Fruit fly (Drosophila melanogaster) whole organism, embryonic: ENCODE results near the gene stac.

Source experiments
- CG10267 ChIP-seq: fragments of 200-800 bp; sonication (Bioruptor generic); optimal IDR thresholded peaks from 2 replicates; lab custom pipeline; 2018; ENCODE audit warnings: missing biosample characterization, mild to moderate bottlenecking, missing genetic modification characterization, moderate library complexity
- CG10431 ChIP-seq: fragments of 200-800 bp; sonication (Bioruptor generic); optimal IDR thresholded peaks from 3 replicates; lab custom pipeline; 2018; ENCODE audit warnings: missing biosample characterization, mild to moderate bottlenecking, missing genetic modification characterization
- CG15011 ChIP-seq: fragments of 200-800 bp; sonication (Bioruptor generic); optimal IDR thresholded peaks from 3 replicates; lab custom pipeline; 2018; ENCODE audit warnings: missing biosample characterization, mild to moderate bottlenecking, missing genetic modification characterization
- CG15601 ChIP-seq: fragments of 200-800 bp; sonication (Bioruptor generic); optimal IDR thresholded peaks from 3 replicates; lab custom pipeline; 2019; ENCODE audit warnings: missing biosample characterization, mild to moderate bottlenecking, missing genetic modification characterization, moderate library complexity
- CG17186 ChIP-seq: fragments of 200-800 bp; sonication (Bioruptor generic); optimal IDR thresholded peaks from 3 replicates; lab custom pipeline; 2017; ENCODE audit warnings: missing biosample characterization, missing genetic modification reagents, missing genetic modification characterization
- CG17829 ChIP-seq: fragments of 200-800 bp; optimal IDR thresholded peaks from 2 replicates; lab custom pipeline; 2019; ENCODE audit warnings: missing biosample characterization, mild to moderate bottlenecking, missing genetic modification characterization, moderate library complexity
- CG18619 ChIP-seq: fragments of 200-800 bp; sonication (Bioruptor generic); optimal IDR thresholded peaks from 3 replicates; lab custom pipeline; 2017; ENCODE audit warnings: missing biosample characterization, mild to moderate bottlenecking, missing genetic modification characterization
- CG3065 ChIP-seq: fragments of 200-800 bp; sonication (Bioruptor generic); optimal IDR thresholded peaks from 2 replicates; lab custom pipeline; 2016; ENCODE audit warnings: missing biosample characterization, missing genetic modification characterization
- CG3163 ChIP-seq: fragments of 200-800 bp; sonication (Bioruptor generic); optimal IDR thresholded peaks from 3 replicates; lab custom pipeline; 2016; ENCODE audit warnings: missing biosample characterization, missing genetic modification characterization
- CG3726 ChIP-seq: fragments of 200-800 bp; sonication (Bioruptor generic); IDR thresholded peaks from 3 replicates; pipeline ENCODE4, ENCODE4 v1.3.6; 2022; ENCODE audit warnings: missing biosample characterization, missing genetic modification characterization
- CG42726 ChIP-seq: fragments of 200-800 bp; sonication (Bioruptor generic); IDR thresholded peaks from 2 replicates; pipeline ENCODE4 v1.3.6; 2022; ENCODE audit warnings: missing biosample characterization, missing genetic modification characterization; ENCODE audit not compliant: partially characterized antibody
- CG7372 ChIP-seq: fragments of 200-800 bp; sonication (Bioruptor generic); IDR thresholded peaks from 2 replicates; pipeline ENCODE4 v1.3.6; 2022; ENCODE audit warnings: missing biosample characterization, missing genetic modification characterization
- CG8478 ChIP-seq: fragments of >200 bp; optimal IDR thresholded peaks from 2 replicates; lab custom pipeline; 2018
- CG9876 ChIP-seq: fragments of 200-800 bp; sonication (Bioruptor generic); optimal IDR thresholded peaks from 2 replicates; lab custom pipeline; 2016; ENCODE audit warnings: missing biosample characterization, missing genetic modification characterization
- CrebB ChIP-seq: fragments of 200-800 bp; sonication (Bioruptor generic); optimal IDR thresholded peaks from 3 replicates; lab custom pipeline; 2018; ENCODE audit warnings: missing biosample characterization, mild to moderate bottlenecking, missing genetic modification characterization
- Dll ChIP-seq: fragments of 200-800 bp; sonication (Bioruptor generic); IDR thresholded peaks from 4 replicates; pipeline ENCODE4 v1.3.6; 2022; ENCODE audit warnings: missing biosample characterization, missing genetic modification characterization; ENCODE audit not compliant: partially characterized antibody
- Ets65A ChIP-seq: fragments of 200-800 bp; sonication (Bioruptor generic); peaks from one replicate; lab custom pipeline; 2016; ENCODE audit warnings: missing biosample characterization, missing genetic modification characterization
- HmgD ChIP-seq: fragments of 200-800 bp; sonication (Bioruptor generic); optimal IDR thresholded peaks from 3 replicates; lab custom pipeline; 2016; ENCODE audit warnings: missing biosample characterization, missing genetic modification characterization
- MTF-1 ChIP-seq: fragments of 200-800 bp; sonication (Bioruptor generic); optimal IDR thresholded peaks from 2 replicates; lab custom pipeline; 2018; ENCODE audit warnings: missing biosample characterization, mild to moderate bottlenecking, missing genetic modification characterization, borderline replicate concordance
- Med ChIP-seq: fragments of 200-800 bp; sonication (Bioruptor generic); peaks from one replicate; lab custom pipeline; 2016; ENCODE audit warnings: missing biosample characterization, missing genetic modification characterization, mild to moderate bottlenecking, inconsistent platforms, moderate library complexity
- NFAT ChIP-seq: fragments of 200-800 bp; sonication (Bioruptor generic); IDR thresholded peaks from 2 replicates; pipeline ENCODE4 v1.3.6; 2022; ENCODE audit warnings: missing biosample characterization, missing genetic modification characterization
- Tbp ChIP-seq: fragments of >200 bp; optimal IDR thresholded peaks from 2 replicates; lab custom pipeline; 2018; ENCODE audit warnings: missing biosample characterization, missing genetic modification characterization
- ab ChIP-seq: fragments of 200-800 bp; sonication (Bioruptor generic); optimal IDR thresholded peaks from 2 replicates; lab custom pipeline; 2016; ENCODE audit warnings: missing biosample characterization, missing genetic modification characterization
- bigmax ChIP-seq: fragments of 200-800 bp; sonication (Bioruptor generic); optimal IDR thresholded peaks from 2 replicates; lab custom pipeline; 2018; ENCODE audit warnings: missing biosample characterization, mild to moderate bottlenecking, missing genetic modification characterization
- dm ChIP-seq: fragments of 200-800 bp; sonication (Bioruptor generic); optimal IDR thresholded peaks from 3 replicates; lab custom pipeline; 2016; ENCODE audit warnings: missing biosample characterization, missing genetic modification characterization
- eve ChIP-seq, 2 experiments: fragments of >200 bp; optimal IDR thresholded peaks; 2 replicates each; lab custom pipeline; 2017; ENCODE audit warnings: missing biosample characterization in 2 of 2, missing genetic modification characterization in 2 of 2
- ewg ChIP-seq: fragments of 200-800 bp; sonication (Bioruptor generic); optimal IDR thresholded peaks from 3 replicates; lab custom pipeline; 2017; ENCODE audit warnings: mild to moderate bottlenecking, missing biosample characterization, missing genetic modification reagents, missing genetic modification characterization
- fd96Cb ChIP-seq: fragments of 200-800 bp; sonication (Bioruptor generic); optimal IDR thresholded peaks from 2 replicates; lab custom pipeline; 2018; ENCODE audit warnings: missing biosample characterization, mild to moderate bottlenecking, missing genetic modification characterization, moderate library complexity
- gcm ChIP-seq: fragments of 200-800 bp; sonication (Bioruptor generic); optimal IDR thresholded peaks from 2 replicates; lab custom pipeline; 2019; ENCODE audit warnings: missing biosample characterization, mild to moderate bottlenecking, missing genetic modification characterization, moderate library complexity
- gro ChIP-seq: fragments of 200-800 bp; sonication (Bioruptor generic); optimal IDR thresholded peaks from 2 replicates; lab custom pipeline; 2016; ENCODE audit warnings: missing biosample characterization, missing genetic modification characterization
- hkb ChIP-seq, 2 experiments: fragments of 200-800 bp in 1 of 2; fragments of >200 bp in 1 of 2; sonication (Bioruptor generic) in 1 of 2; IDR thresholded peaks in 1 of 2; optimal IDR thresholded peaks in 1 of 2; 2 replicates each; pipeline versions ENCODE4 v1.3.6 to Lab custom; 2017 to 2022; ENCODE audit warnings: missing biosample characterization in 1 of 2, missing genetic modification characterization in 1 of 2
- kah ChIP-seq: fragments of 200-800 bp; sonication (Bioruptor generic); optimal IDR thresholded peaks from 2 replicates; lab custom pipeline; 2018; ENCODE audit warnings: missing biosample characterization, mild to moderate bottlenecking, missing genetic modification characterization
- onecut ChIP-seq: fragments of 200-800 bp; sonication (Bioruptor generic); IDR thresholded peaks from 2 replicates; pipeline ENCODE4 v1.3.6; 2022; ENCODE audit warnings: missing biosample characterization, missing genetic modification characterization
- ro ChIP-seq: fragments of 200-800 bp; sonication (Bioruptor generic); IDR thresholded peaks from 2 replicates; pipeline ENCODE4 v1.3.6; 2022; ENCODE audit warnings: missing biosample characterization, missing genetic modification characterization
- tgo ChIP-seq: fragments of 200-800 bp; sonication (Bioruptor generic); IDR thresholded peaks from 3 replicates; pipeline ENCODE4 v1.3.6; 2022; ENCODE audit warnings: missing biosample characterization, missing genetic modification characterization
- wek ChIP-seq: fragments of 200-800 bp; sonication (Bioruptor generic); optimal IDR thresholded peaks from 3 replicates; lab custom pipeline; 2018; ENCODE audit warnings: missing biosample characterization, mild to moderate bottlenecking, missing genetic modification characterization, moderate library complexity
- zen2 ChIP-seq: fragments of 200-800 bp; sonication (Bioruptor generic); IDR thresholded peaks from 3 replicates; pipeline ENCODE4 v1.3.6; 2022; ENCODE audit warnings: missing biosample characterization, missing genetic modification characterization; ENCODE audit not compliant: partially characterized antibody
- zf30C ChIP-seq: fragments of 200-800 bp; sonication (Bioruptor generic); optimal IDR thresholded peaks from 3 replicates; lab custom pipeline; 2018; ENCODE audit warnings: missing biosample characterization, mild to moderate bottlenecking, missing genetic modification characterization

The stac gene

dm6 chr3R:25049742-25050517 is 6.2 kb upstream of the stac start (continued):
- TF ChIP-seq CG15601 = peak; percentile 24
- peak; percentile 25 for TF ChIP-seq CG3163
- TF ChIP-seq dm = no peak
- TF ChIP-seq HmgD (GFP tag; lab: Kevin White, UChicago) = peak; percentile 10
- no peak for TF ChIP-seq zen2 (GFP tag; lab: Robert Waterston, UW)
- TF ChIP-seq fd96Cb (tag; lab: Kevin White, UChicago) = no peak
- no peak for TF ChIP-seq CG7372 (GFP tag; lab: Robert Waterston, UW)
- peak; percentile 80 for TF ChIP-seq Med (GFP tag; lab: Kevin White, UChicago)
- TF ChIP-seq kah (GFP tag; lab: Kevin White, UChicago) = peak; percentile 17
- peak; percentile 45 for TF ChIP-seq CG17829 (tag; lab: Kevin White, UChicago)
- peak; percentile 39 for TF ChIP-seq CrebB (tag; lab: Kevin White, UChicago)
- peak; percentile 24 for TF ChIP-seq MTF-1
- peak; percentile 4 for TF ChIP-seq gro (GFP tag; lab: Kevin White, UChicago)
- peak; percentile 81 for TF ChIP-seq CG10267
- TF ChIP-seq gcm (GFP tag; lab: Kevin White, UChicago) = peak; percentile 42

- TF ChIP-seq tgo (no peak), CG3065 (GFP tag; lab: Kevin White, UChicago) (no peak), CG17829 (tag; lab: Kevin White, UChicago) (no peak), CG9876 (GFP tag; lab: Kevin White, UChicago) (no peak), CG3726 (GFP tag; lab: Robert Waterston, UW) (no peak), CG18619 (GFP tag; lab: Kevin White, UChicago) (no peak), CG8478 (lab: Kevin White, UChicago) (no peak), CG42726 (GFP tag; lab: Robert Waterston, UW) (no peak), bigmax (GFP tag; lab: Kevin White, UChicago) (peak; percentile 39), zf30C (no peak), ewg (no peak), Tbp (GFP tag; lab: Kevin White, UChicago) (no peak), wek (GFP tag; lab: Kevin White, UChicago) (no peak), eve (GFP tag; optimal IDR thresholded peaks at IDR 0.05; lab: Kevin White, UChicago) (peak in 1 of 2 experiments; percentile 87), Dll (no peak), NFAT (GFP tag; lab: Robert Waterston, UW) (no peak), Ets65A (GFP tag; lab: Kevin White, UChicago) (peak; percentile 55), CG17186 (GFP tag; lab: Kevin White, UChicago) (no peak), onecut (GFP tag; lab: Robert Waterston, UW) (peak; percentile 96), CG15011 (GFP tag; lab: Kevin White, UChicago) (no peak), zen2 (GFP tag; lab: Robert Waterston, UW) (no peak), CG10431 (GFP tag; lab: Kevin White, UChicago) (peak; percentile 10), hkb (optimal IDR thresholded peaks at IDR 0.05; lab: Kevin White, UChicago) (no peak), hkb (GFP tag; IDR thresholded peaks at IDR 0.05; lab: Robert Waterston, UW) (no peak), ab (GFP tag; lab: Kevin White, UChicago) (peak; percentile 4), ro (GFP tag; lab: Robert Waterston, UW) (no peak)
Observed at dm6 chr3R:25050649-25051048, 5.4 kb upstream of the stac start.
